Worm (Caenorhabditis elegans) whole organism, midembryonic: Measurements from ENCODE around the gene ccnk-1.

Experiments used
- T22C8.4 ChIP-seq: fragments of 200-800 bp; sonication (Bioruptor generic); IDR thresholded peaks from 2 replicates; pipeline ENCODE4 v1.3.6; 2022; ENCODE audit warnings: missing genetic modification characterization, missing compliant biosample characterization
- cog-1 ChIP-seq: sonication (generic microtip); optimal IDR thresholded peaks from 2 replicates; lab custom pipeline; 2016; ENCODE audit warnings: missing genetic modification characterization, missing compliant biosample characterization
- flt-1 ChIP-seq: fragments of 200-800 bp; sonication (Bioruptor generic); IDR thresholded peaks from 2 replicates; pipeline ENCODE4 v1.3.6; 2022; ENCODE audit warnings: missing genetic modification characterization, missing compliant biosample characterization
- klf-2 ChIP-seq: fragments of 200-800 bp; sonication (Bioruptor generic); conservative IDR thresholded peaks from 2 replicates; pipeline ENCODE4 v1.3.6; 2022; ENCODE audit warnings: missing genetic modification reagents, missing genetic modification characterization, missing compliant biosample characterization
- med-1 ChIP-seq: sonication (generic microtip); optimal IDR thresholded peaks from 2 replicates; lab custom pipeline; 2017; ENCODE audit warnings: missing genetic modification characterization, mild to moderate bottlenecking, missing compliant biosample characterization, antibody characterized with exemption, missing genetic modification reagents; ENCODE audit not compliant: insufficient read depth
- ref-1 ChIP-seq: fragments of 200-800 bp; sonication (Bioruptor generic); conservative IDR thresholded peaks from 2 replicates; pipeline ENCODE4 v1.3.6; 2022; ENCODE audit warnings: missing genetic modification reagents, missing genetic modification characterization, missing compliant biosample characterization
- tab-1 ChIP-seq: fragments of 200-800 bp; sonication (Bioruptor generic); IDR thresholded peaks from 2 replicates; pipeline ENCODE4 v1.3.6; 2022; ENCODE audit warnings: missing genetic modification characterization, missing compliant biosample characterization
- ztf-23 ChIP-seq: fragments of 200-800 bp; sonication (Bioruptor generic); IDR thresholded peaks from 2 replicates; pipeline ENCODE4 v1.3.6; 2022; ENCODE audit warnings: missing genetic modification reagents, missing genetic modification characterization, missing compliant biosample characterization
- ztf-29 ChIP-seq: fragments of 200-800 bp; sonication (Bioruptor generic); IDR thresholded peaks from 2 replicates; pipeline ENCODE4 v1.3.6; 2022; ENCODE audit warnings: missing genetic modification reagents, missing genetic modification characterization, missing compliant biosample characterization

Gene ccnk-1

DNA sequence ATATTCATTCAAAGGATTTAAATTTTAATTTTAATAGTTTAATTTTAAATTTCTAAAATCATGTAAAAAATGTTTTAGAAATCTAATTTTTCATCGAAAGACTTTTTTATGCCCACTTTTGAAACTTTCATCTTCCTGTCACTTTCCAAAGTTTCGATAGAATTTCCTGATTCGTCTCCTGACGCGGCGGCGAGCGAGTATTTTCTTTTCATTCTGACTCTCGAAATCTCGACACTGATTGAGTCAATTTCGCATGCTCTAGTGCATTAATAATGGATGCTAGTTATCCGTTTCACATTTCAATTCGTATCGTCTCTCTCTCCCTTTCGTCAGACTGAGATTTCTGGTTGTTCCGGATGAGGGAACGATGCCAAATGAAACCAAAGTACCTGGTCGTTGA, 36.5 kb downstream of the ccnk-1 start:
- TF ChIP-seq ztf-29 (GFP tag; lab: Robert Waterston, UW) (no peak), cog-1 (tag; lab: Kevin White, UChicago) (no peak), ztf-23 (GFP tag; lab: Robert Waterston, UW) (no peak)

DNA sequence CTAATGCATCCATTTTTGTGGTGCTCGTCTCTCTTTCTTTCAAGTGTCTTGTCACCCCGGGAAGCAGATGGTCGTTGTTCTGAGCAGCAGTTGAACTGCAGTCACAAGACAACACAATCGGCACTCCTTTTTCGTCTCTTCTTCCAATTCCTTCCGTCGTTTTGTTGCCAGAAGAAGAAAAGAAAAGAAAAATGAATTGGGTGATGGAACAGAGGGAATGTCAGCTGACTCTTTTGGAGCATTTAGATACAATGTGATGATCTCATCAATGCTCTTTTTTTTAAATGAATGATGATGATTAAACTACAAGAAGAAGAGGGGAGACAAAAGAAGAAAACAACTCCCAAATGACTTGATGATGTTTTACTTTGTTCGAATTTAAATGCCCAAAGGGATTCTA, 37.6 kb downstream of the ccnk-1 start:
- TF ChIP-seq klf-2 (GFP tag; lab: Robert Waterston, UW), result no peak
- TF ChIP-seq med-1, result no peak
- TF ChIP-seq ref-1 (GFP tag; lab: Robert Waterston, UW), result no peak
- TF ChIP-seq ztf-23 (GFP tag; lab: Robert Waterston, UW), result no peak
- no peak for TF ChIP-seq flt-1 (GFP tag; lab: Robert Waterston, UW)
- TF ChIP-seq ztf-29 (GFP tag; lab: Robert Waterston, UW), result no peak
- no peak for TF ChIP-seq tab-1
- no peak for TF ChIP-seq cog-1 (tag; lab: Kevin White, UChicago)
- no peak for TF ChIP-seq T22C8.4

DNA sequence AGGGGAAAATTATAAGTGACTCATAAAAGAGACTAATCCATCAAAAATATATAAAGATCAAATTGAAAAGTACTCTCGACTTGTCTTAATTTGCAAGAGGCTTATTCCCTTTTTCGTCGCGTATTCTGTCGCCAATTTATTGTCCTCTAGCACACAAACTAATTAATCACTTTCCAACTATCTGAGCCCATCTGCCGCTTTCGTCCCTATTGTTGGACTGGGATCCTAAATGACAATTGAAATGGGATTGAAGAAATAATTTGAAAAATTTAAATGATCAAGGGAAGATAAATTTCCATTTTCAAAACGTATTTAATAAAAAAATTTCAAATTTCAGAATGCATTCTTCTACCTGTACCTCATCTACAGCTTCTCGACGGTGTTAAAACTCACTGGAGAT, 38.3 kb downstream of the ccnk-1 start:
- no peak for TF ChIP-seq flt-1 (GFP tag; lab: Robert Waterston, UW)

DNA sequence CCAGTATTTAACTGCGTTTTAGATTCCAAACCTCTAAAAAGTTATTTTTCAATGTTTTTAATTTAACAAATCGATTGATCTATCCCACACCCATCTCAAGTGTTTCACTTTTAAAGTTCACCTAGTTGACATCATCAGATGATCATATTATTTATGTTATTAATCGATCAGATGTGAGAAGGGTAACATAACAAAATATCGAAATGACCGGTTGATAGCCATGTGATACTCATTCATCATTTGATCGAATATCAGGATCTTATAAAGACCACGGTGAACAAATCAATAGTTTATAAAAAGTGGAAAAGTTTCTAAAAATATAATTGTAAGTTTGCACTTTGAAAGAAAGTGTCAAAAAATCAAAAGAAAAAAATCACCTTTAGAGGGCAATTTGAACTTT, 43.3 kb downstream of the ccnk-1 start:
- TF ChIP-seq ref-1 (GFP tag; lab: Robert Waterston, UW), result no peak
- no peak for TF ChIP-seq T22C8.4
- no peak for TF ChIP-seq med-1
- TF ChIP-seq ztf-23 (GFP tag; lab: Robert Waterston, UW), result no peak
- no peak for TF ChIP-seq klf-2 (GFP tag; lab: Robert Waterston, UW)
- no peak for TF ChIP-seq tab-1
- TF ChIP-seq cog-1 (tag; lab: Kevin White, UChicago), result no peak

DNA sequence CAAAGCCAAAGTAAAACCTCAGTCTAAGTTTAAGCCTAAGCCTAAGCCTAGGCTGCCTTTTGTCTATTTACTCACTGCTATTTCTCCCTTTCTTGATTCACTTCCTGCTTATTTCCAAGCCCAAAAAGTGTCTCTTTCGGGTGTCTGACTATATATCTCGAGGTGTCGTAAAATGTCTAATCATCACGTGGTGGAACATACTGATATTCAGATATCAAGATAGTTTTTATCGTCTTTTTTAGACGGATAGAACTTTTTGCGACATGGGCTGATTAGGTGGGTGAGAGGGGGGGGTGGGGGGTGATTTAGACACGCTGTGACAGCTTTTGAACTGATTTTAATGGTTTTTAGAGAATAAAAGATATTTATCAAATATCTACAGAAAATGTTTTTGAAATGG, 44.6 kb downstream of the ccnk-1 start:
- no peak for TF ChIP-seq cog-1 (tag; lab: Kevin White, UChicago)
- TF ChIP-seq med-1, result no peak
- no peak for TF ChIP-seq klf-2 (GFP tag; lab: Robert Waterston, UW)
- no peak for TF ChIP-seq flt-1 (GFP tag; lab: Robert Waterston, UW)
- TF ChIP-seq tab-1, result no peak
- TF ChIP-seq T22C8.4, result no peak
- TF ChIP-seq ztf-23 (GFP tag; lab: Robert Waterston, UW), result no peak
- no peak for TF ChIP-seq ztf-29 (GFP tag; lab: Robert Waterston, UW)
- no peak for TF ChIP-seq ref-1 (GFP tag; lab: Robert Waterston, UW)

DNA sequence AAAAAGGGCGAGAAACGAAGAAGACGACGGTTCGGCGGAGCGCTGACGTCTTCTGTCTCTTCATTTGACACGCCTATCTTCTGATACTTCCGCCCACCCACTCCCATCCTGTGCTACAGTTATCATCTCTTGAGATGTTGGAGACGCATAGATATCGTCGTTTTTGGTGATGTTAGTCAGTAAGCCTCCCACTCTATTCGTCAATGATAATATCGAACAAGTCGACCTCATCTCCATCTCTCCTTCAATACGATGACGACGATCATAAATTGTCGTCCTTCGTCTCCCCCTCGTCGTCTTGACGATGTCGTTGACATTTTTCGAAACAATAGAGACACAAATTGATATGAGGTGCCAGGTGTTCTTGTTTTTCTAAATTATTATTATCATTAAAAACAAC, 45.8 kb downstream of the ccnk-1 start, which contains the start of gene slc-25A29:
Gene slc-25A29 (minus strand): TSS at position 45 of the 400 bp plus-strand sequence.
- TF ChIP-seq klf-2 (GFP tag; lab: Robert Waterston, UW), result no peak
- TF ChIP-seq ztf-23 (GFP tag; lab: Robert Waterston, UW), result no peak
- no peak for TF ChIP-seq tab-1
- TF ChIP-seq cog-1 (tag; lab: Kevin White, UChicago), result no peak
- TF ChIP-seq med-1, result no peak

DNA sequence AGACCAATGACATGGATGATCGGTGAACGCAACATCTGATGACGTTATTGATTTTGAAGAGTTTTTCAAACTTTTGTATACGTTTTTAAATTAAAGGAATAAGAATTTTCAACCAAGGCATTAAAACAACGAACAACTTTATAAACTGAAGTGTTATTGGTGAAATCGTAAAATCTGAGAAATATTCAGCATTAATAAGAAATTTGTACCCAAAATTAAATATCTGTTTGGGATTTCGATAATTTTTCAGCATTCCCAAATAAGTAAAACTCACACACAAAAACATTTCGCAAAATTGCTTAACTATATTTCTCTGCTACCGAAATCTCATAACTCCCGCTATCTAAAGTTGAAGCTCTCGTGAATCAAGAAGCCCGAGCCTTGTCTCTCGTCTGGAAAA, 47.2 kb downstream of the ccnk-1 start:
- TF ChIP-seq tab-1, result no peak
- TF ChIP-seq klf-2 (GFP tag; lab: Robert Waterston, UW), result no peak
- no peak for TF ChIP-seq T22C8.4
- no peak for TF ChIP-seq ztf-23 (GFP tag; lab: Robert Waterston, UW)
- TF ChIP-seq med-1, result no peak
- no peak for TF ChIP-seq cog-1 (tag; lab: Kevin White, UChicago)
- TF ChIP-seq ztf-29 (GFP tag; lab: Robert Waterston, UW), result no peak
- no peak for TF ChIP-seq ref-1 (GFP tag; lab: Robert Waterston, UW)
- no peak for TF ChIP-seq flt-1 (GFP tag; lab: Robert Waterston, UW)

DNA sequence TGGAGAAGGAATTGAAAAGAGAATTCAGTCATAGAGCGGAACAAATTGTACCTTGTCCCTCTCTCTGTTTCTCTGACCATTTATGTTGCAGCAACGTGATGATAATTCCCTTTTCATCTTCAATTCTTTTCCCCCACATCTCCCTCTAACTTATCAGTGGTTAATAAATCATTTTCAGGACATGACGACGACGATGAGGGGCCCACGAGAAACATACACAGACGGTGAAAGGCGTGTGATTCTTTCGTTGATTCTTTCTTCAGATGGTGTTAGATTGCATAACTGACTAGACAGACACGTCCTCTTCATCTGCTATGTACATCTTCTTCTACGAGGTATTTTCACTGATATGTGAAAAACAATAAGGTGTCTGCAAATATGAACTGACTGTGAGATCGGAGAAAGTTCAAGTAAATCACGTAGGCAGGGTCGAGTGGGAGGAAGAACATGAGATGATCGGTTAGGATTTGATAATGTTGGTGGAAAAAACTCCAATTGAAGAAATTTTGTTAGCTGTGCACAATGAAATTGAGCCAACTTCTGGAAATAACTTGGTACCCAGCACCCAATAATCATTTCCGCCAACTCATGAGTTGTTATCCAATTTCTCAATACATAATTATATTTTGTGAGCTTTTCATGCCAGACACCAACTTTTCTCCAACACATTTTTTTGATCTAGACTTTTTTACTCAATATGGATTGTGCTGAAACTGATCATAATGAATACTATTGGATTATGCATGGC, 48.4 kb downstream of the ccnk-1 start, which contains the start of gene srh-17:
Gene srh-17 (plus strand): TSS at position 698 of the 748 bp plus-strand sequence.
- no peak for TF ChIP-seq T22C8.4
- no peak for TF ChIP-seq cog-1 (tag; lab: Kevin White, UChicago)
- no peak for TF ChIP-seq ztf-23 (GFP tag; lab: Robert Waterston, UW)
- no peak for TF ChIP-seq ref-1 (GFP tag; lab: Robert Waterston, UW)
- no peak for TF ChIP-seq med-1
- no peak for TF ChIP-seq flt-1 (GFP tag; lab: Robert Waterston, UW)
- no peak for TF ChIP-seq klf-2 (GFP tag; lab: Robert Waterston, UW)

DNA sequence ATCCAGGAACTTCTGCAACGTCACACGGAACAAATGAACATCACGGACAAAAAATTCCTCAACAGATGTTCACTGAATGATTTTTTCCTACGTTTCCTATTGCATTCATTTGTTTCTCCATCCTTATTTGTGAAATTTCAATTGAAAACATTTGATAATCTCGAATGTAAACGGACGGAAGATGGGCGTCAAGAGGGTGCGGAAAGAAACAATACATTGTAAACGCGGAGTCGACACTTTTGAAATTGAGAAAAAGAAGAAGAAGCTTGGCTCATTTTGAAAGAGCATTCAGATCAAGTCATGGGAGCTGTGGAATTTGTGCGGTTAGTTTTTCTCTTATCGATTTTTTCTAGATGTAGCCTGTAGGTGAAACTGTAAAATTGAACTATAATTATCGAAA, 50.7 kb downstream of the ccnk-1 start, which contains the start of gene C47E8.9:
Gene C47E8.9 (plus strand): TSS at position 301 of the 400 bp plus-strand sequence.
- TF ChIP-seq T22C8.4, result no peak
- TF ChIP-seq med-1, result no peak
- TF ChIP-seq klf-2 (GFP tag; lab: Robert Waterston, UW), result no peak
- TF ChIP-seq ztf-29 (GFP tag; lab: Robert Waterston, UW), result no peak
- TF ChIP-seq ref-1 (GFP tag; lab: Robert Waterston, UW), result no peak
- TF ChIP-seq ztf-23 (GFP tag; lab: Robert Waterston, UW), result no peak
- no peak for TF ChIP-seq flt-1 (GFP tag; lab: Robert Waterston, UW)
- no peak for TF ChIP-seq tab-1
- TF ChIP-seq cog-1 (tag; lab: Kevin White, UChicago), result no peak
